Worm (Caenorhabditis elegans) whole organism, L4/young adult: ENCODE data around the gene Y50D7A.8.

Experiments used
- W03F9.2 ChIP-seq: fragments of 150-350 bp; optimal IDR thresholded peaks from 2 replicates; lab custom pipeline; 2014; ENCODE audit warnings: missing biosample characterization, missing genetic modification characterization
- dao-5 ChIP-seq: sonication (generic microtip); optimal IDR thresholded peaks from 2 replicates; lab custom pipeline; 2016; ENCODE audit warnings: missing genotype, missing genetic modification characterization, moderate library complexity, missing compliant biosample characterization
- him-1 ChIP-seq: sonication (generic microtip); optimal IDR thresholded peaks from 2 replicates; lab custom pipeline; 2016; ENCODE audit warnings: missing genotype, missing genetic modification reagents, missing genetic modification characterization, missing compliant biosample characterization

Y50D7A.8 gene

ce11 chrIII:348465-348864, 5.4 kb upstream of the Y50D7A.8 start:
- TF ChIP-seq him-1 (tag; lab: Kevin White, UChicago) (no peak), dao-5 (tag; lab: Kevin White, UChicago) (no peak), W03F9.2 (tag; lab: Kevin White, UChicago) (no peak)

ce11 chrIII:347351-347750, 4.3 kb upstream of the Y50D7A.8 start:
- TF ChIP-seq W03F9.2 (tag; lab: Kevin White, UChicago) = no peak
- no peak for TF ChIP-seq dao-5 (tag; lab: Kevin White, UChicago)
- TF ChIP-seq him-1 (tag; lab: Kevin White, UChicago) = no peak

- TF ChIP-seq W03F9.2 (tag; lab: Kevin White, UChicago) (no peak), him-1 (tag; lab: Kevin White, UChicago) (no peak), dao-5 (tag; lab: Kevin White, UChicago) (no peak)
Observed at ce11 chrIII:346942-347341, 3.9 kb upstream of the Y50D7A.8 start.

DNA sequence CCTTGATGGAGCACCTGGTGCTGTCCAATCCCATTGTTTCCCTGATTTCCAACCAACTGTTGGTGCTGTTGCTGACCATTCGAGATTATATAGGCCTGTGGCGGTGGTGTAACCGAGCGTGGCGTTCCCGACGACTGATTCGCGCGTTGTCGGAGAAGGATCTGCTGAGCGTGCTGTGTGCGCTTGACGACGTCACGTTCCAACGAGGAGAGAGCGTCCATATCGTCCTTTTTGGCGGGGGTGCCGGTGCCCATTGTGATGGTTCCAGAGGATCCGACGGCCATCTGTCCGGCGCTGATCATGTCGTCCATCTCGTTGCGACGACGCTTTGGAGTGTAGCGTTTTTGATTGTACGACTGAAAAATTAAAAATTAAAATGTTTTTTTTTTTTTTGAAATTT, 2.5 kb upstream of the Y50D7A.8 start:
- no peak for TF ChIP-seq dao-5 (tag; lab: Kevin White, UChicago)
- TF ChIP-seq W03F9.2 (tag; lab: Kevin White, UChicago) = no peak
- no peak for TF ChIP-seq him-1 (tag; lab: Kevin White, UChicago)

- TF ChIP-seq dao-5 (tag; lab: Kevin White, UChicago) (no peak), him-1 (tag; lab: Kevin White, UChicago) (no peak), W03F9.2 (tag; lab: Kevin White, UChicago) (no peak)
Observed at ce11 chrIII:344322-344721, 1.3 kb upstream of the Y50D7A.8 start.

- TF ChIP-seq him-1 (tag; lab: Kevin White, UChicago) = peak; percentile 33
- TF ChIP-seq dao-5 (tag; lab: Kevin White, UChicago) = no peak
- TF ChIP-seq W03F9.2 (tag; lab: Kevin White, UChicago) = no peak
Observed at ce11 chrIII:343346-344220, 542 bp upstream of the Y50D7A.8 start.

ce11 chrIII:315160-315559, 27.9 kb downstream of the Y50D7A.8 start, which contains the start of gene Y50D7A.10:
Gene Y50D7A.10 (plus strand): TSS chrIII:315460.
- TF ChIP-seq W03F9.2 (tag; lab: Kevin White, UChicago) = no peak
- TF ChIP-seq him-1 (tag; lab: Kevin White, UChicago) = no peak
- no peak for TF ChIP-seq dao-5 (tag; lab: Kevin White, UChicago)

- TF ChIP-seq him-1 (tag; lab: Kevin White, UChicago) = no peak
- no peak for TF ChIP-seq W03F9.2 (tag; lab: Kevin White, UChicago)
- TF ChIP-seq dao-5 (tag; lab: Kevin White, UChicago) = no peak
Observed at ce11 chrIII:312873-313272, 30.2 kb downstream of the Y50D7A.8 start.

DNA sequence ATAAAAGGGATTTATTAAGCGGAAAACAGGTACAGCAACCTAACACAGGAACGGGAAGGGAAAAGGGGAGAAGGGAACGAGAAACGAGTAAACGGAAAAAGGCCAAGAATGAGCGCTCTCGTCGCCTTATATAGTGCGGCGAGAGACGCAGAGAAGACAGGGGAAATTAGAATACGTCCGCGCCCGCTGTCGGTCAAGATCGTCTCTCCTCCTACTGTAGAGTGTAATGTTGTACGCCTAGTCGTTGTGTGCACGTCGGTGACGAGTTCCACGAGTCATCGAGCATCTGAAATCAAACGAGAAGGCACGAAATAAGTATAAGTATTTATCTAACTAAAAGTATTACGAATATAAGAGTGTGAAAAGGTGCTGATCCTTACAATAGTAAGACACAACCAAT, 31.9 kb downstream of the Y50D7A.8 start:
- no peak for TF ChIP-seq dao-5 (tag; lab: Kevin White, UChicago)
- no peak for TF ChIP-seq W03F9.2 (tag; lab: Kevin White, UChicago)
- TF ChIP-seq him-1 (tag; lab: Kevin White, UChicago) = no peak

DNA sequence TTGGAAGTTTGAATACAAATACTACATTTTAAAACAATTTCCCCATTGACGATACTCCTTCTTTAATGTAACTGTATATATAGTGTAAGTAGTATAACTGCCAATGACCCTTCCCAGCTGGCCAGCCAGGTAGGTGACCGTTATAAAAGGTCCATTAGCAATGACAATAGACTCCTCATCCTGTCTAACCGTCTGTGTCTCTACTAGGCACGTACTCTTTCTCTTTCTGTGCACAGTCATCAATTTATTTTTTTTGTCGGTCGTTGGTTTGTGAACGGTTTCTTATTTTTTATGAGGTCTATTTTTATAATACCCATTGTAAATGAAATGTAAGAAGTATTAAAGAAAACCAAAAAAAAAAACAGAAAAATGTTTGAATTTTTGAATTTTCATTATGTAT, 38.5 kb downstream of the Y50D7A.8 start:
- no peak for TF ChIP-seq him-1 (tag; lab: Kevin White, UChicago)
- TF ChIP-seq dao-5 (tag; lab: Kevin White, UChicago) = no peak
- no peak for TF ChIP-seq W03F9.2 (tag; lab: Kevin White, UChicago)

DNA sequence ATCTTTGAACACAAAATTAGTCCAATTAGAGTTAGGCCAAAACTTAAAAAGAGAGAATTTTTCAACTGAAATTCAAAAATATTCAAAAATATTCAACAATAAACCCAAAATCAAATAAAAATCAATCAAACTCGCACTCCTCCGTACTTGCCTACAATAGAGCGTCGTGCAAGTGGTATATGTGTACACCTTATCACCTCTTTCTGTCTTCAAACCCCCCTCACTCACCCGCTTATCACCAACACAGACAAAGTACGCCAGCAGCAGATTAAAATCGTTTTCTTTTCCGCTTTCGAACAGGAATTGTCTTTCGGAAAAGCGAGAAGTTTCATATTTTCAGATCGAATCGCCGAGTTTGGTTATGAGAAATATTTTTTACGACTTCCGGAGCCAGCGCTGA, 43.8 kb downstream of the Y50D7A.8 start:
- no peak for TF ChIP-seq W03F9.2 (tag; lab: Kevin White, UChicago)

ce11 chrIII:298456-298855, 44.6 kb downstream of the Y50D7A.8 start, which contains the start of gene ads-1:
Gene ads-1 (minus strand): TSS chrIII:298556.
- TF ChIP-seq W03F9.2 (tag; lab: Kevin White, UChicago) = no peak
- TF ChIP-seq dao-5 (tag; lab: Kevin White, UChicago) = no peak
- TF ChIP-seq him-1 (tag; lab: Kevin White, UChicago) = no peak

ce11 chrIII:294527-294926, 48.5 kb downstream of the Y50D7A.8 start, which contains the start of gene Y50D7A.13:
Gene Y50D7A.13 (minus strand): TSS chrIII:294627.
- TF ChIP-seq W03F9.2 (tag; lab: Kevin White, UChicago) = no peak
- no peak for TF ChIP-seq him-1 (tag; lab: Kevin White, UChicago)
- no peak for TF ChIP-seq dao-5 (tag; lab: Kevin White, UChicago)

- TF ChIP-seq W03F9.2 (tag; lab: Kevin White, UChicago) = no peak
- no peak for TF ChIP-seq him-1 (tag; lab: Kevin White, UChicago)
- no peak for TF ChIP-seq dao-5 (tag; lab: Kevin White, UChicago)
Observed at ce11 chrIII:292340-292739, 50.7 kb downstream of the Y50D7A.8 start, which contains the start of gene Y50D7A.1. Gene Y50D7A.1 (plus strand): TSS chrIII:292640.
